Fruit fly (Drosophila melanogaster) whole organism, wandering third instar larva: ENCODE results near the gene GILT3.

ENCODE experiments used
- Abd-B ChIP-seq: fragments of >200 bp; optimal IDR thresholded peaks from 2 replicates; lab custom pipeline; 2017; ENCODE audit warnings: missing biosample characterization, missing genetic modification characterization
- CG32264 ChIP-seq: fragments of 200-800 bp; sonication (Bioruptor generic); optimal IDR thresholded peaks from 2 replicates; lab custom pipeline; 2016; ENCODE audit warnings: missing biosample characterization, missing genetic modification characterization
- CG9705 ChIP-seq: fragments of 200-800 bp; sonication (Bioruptor generic); optimal IDR thresholded peaks from 2 replicates; lab custom pipeline; 2018; ENCODE audit warnings: missing biosample characterization, mild to moderate bottlenecking, missing genetic modification characterization
- CrebA ChIP-seq: fragments of 200-800 bp; sonication (Bioruptor generic); optimal IDR thresholded peaks from 2 replicates; lab custom pipeline; 2016; ENCODE audit warnings: missing biosample characterization, mild to moderate bottlenecking, missing genetic modification characterization, borderline replicate concordance
- Dfd ChIP-seq: fragments of >200 bp; optimal IDR thresholded peaks from 2 replicates; lab custom pipeline; 2017; ENCODE audit warnings: missing biosample characterization, missing genetic modification characterization
- Dif ChIP-seq: fragments of 200-275, 200-300 bp; sonication (Bioruptor generic); optimal IDR thresholded peaks from 2 replicates; lab custom pipeline; 2018; ENCODE audit warnings: missing biosample characterization, missing genetic modification characterization; ENCODE audit not compliant: partially characterized antibody
- GATAd ChIP-seq: sonication (Bioruptor generic); optimal IDR thresholded peaks from 2 replicates; lab custom pipeline; 2016; ENCODE audit warnings: missing biosample characterization, missing genetic modification characterization
- HLH106 ChIP-seq: fragments of 200-800 bp; optimal IDR thresholded peaks from 3 replicates; lab custom pipeline; 2019; ENCODE audit warnings: missing biosample characterization, mild to moderate bottlenecking, missing genetic modification characterization, moderate library complexity
- Hnf4 ChIP-seq: fragments of 200-800 bp; sonication (Bioruptor generic); optimal IDR thresholded peaks from 2 replicates; lab custom pipeline; 2016; ENCODE audit warnings: missing biosample characterization, mild to moderate bottlenecking, missing genetic modification characterization
- Hr78 ChIP-seq: fragments of >200 bp; optimal IDR thresholded peaks from 2 replicates; lab custom pipeline; 2017; ENCODE audit warnings: missing biosample characterization, missing genetic modification characterization
- Hr83 ChIP-seq: fragments of 200-300 bp; sonication (Bioruptor generic); optimal IDR thresholded peaks from 2 replicates; lab custom pipeline; 2016; ENCODE audit warnings: missing biosample characterization, mild to moderate bottlenecking, missing genetic modification characterization, moderate library complexity; ENCODE audit not compliant: poor library complexity, severe bottlenecking
- Jra ChIP-seq: sonication (Bioruptor generic); optimal IDR thresholded peaks from 2 replicates; lab custom pipeline; 2016; ENCODE audit warnings: missing biosample characterization, missing genetic modification characterization
- Mio ChIP-seq: sonication (Bioruptor generic); optimal IDR thresholded peaks from 2 replicates; lab custom pipeline; 2016; ENCODE audit warnings: missing biosample characterization, missing genetic modification characterization
- Myc ChIP-seq: fragments of >200 bp; optimal IDR thresholded peaks from 2 replicates; lab custom pipeline; 2017
- N ChIP-seq: fragments of >200 bp; optimal IDR thresholded peaks from 2 replicates; lab custom pipeline; 2018; ENCODE audit warnings: missing biosample characterization, missing external identifiers, missing genetic modification characterization
- OdsH ChIP-seq: fragments of 200-800 bp; sonication (Bioruptor generic); optimal IDR thresholded peaks from 2 replicates; lab custom pipeline; 2016; ENCODE audit warnings: missing biosample characterization, mild to moderate bottlenecking, missing genetic modification characterization
- Rel ChIP-seq, 2 experiments: fragments of 200-800 bp; sonication (Bioruptor generic) in 1 of 2; optimal IDR thresholded peaks; 2 replicates in 1 of 2; 3 replicates in 1 of 2; lab custom pipeline; 2016 to 2019; ENCODE audit warnings: mild to moderate bottlenecking in 2 of 2, missing biosample characterization in 2 of 2, missing genetic modification characterization in 2 of 2, moderate library complexity in 1 of 2
- Sp1 ChIP-seq: fragments of 200-800 bp; sonication (Bioruptor generic); optimal IDR thresholded peaks from 3 replicates; lab custom pipeline; 2019; ENCODE audit warnings: missing biosample characterization, mild to moderate bottlenecking, missing genetic modification characterization, moderate library complexity
- Vsx2 ChIP-seq: fragments of 200-300, 225-300 bp; sonication (Bioruptor generic); optimal IDR thresholded peaks from 2 replicates; lab custom pipeline; 2018; ENCODE audit warnings: missing biosample characterization, missing genetic modification characterization; ENCODE audit not compliant: partially characterized antibody
- br ChIP-seq: fragments of 200-800 bp; sonication (Bioruptor generic); optimal IDR thresholded peaks from 2 replicates; lab custom pipeline; 2016; ENCODE audit warnings: missing biosample characterization, missing genetic modification characterization
- brk ChIP-seq: fragments of 200-800 bp; sonication (Bioruptor generic); optimal IDR thresholded peaks from 2 replicates; lab custom pipeline; 2016; ENCODE audit warnings: missing biosample characterization, mild to moderate bottlenecking, missing genetic modification characterization
- dl ChIP-seq, 2 experiments: fragments of 175-275, 200-275 bp in 1 of 2; fragments of 200-275 bp in 1 of 2; sonication (Bioruptor generic); optimal IDR thresholded peaks; lab custom pipeline; 2018; ENCODE audit warnings: mild to moderate bottlenecking in 2 of 2, missing biosample characterization in 2 of 2, missing genetic modification characterization in 2 of 2, moderate library complexity in 2 of 2; ENCODE audit not compliant: partially characterized antibody in 2 of 2, insufficient read depth in 1 of 2
- dmrt93B ChIP-seq: fragments of 200-800 bp; sonication (Bioruptor generic); optimal IDR thresholded peaks from 2 replicates; lab custom pipeline; 2018; ENCODE audit warnings: missing biosample characterization, mild to moderate bottlenecking, missing genetic modification characterization
- dsf ChIP-seq: sonication (Bioruptor generic); optimal IDR thresholded peaks from 2 replicates; lab custom pipeline; 2016; ENCODE audit warnings: missing biosample characterization, missing genetic modification characterization, borderline replicate concordance
- ey ChIP-seq: fragments of 200-800 bp; sonication (Bioruptor generic); optimal IDR thresholded peaks from 2 replicates; lab custom pipeline; 2016; ENCODE audit warnings: missing biosample characterization, missing genetic modification characterization
- foxo ChIP-seq, 2 experiments: fragments of 200-800 bp; sonication (Bioruptor generic); optimal IDR thresholded peaks; 2 replicates in 1 of 2; 3 replicates in 1 of 2; lab custom pipeline; 2016 to 2017; ENCODE audit warnings: missing biosample characterization in 2 of 2, missing genetic modification characterization in 2 of 2
- fru ChIP-seq: fragments of 200-800 bp; sonication (Bioruptor generic); optimal IDR thresholded peaks from 3 replicates; lab custom pipeline; 2016; ENCODE audit warnings: missing biosample characterization, mild to moderate bottlenecking, missing genetic modification characterization
- h ChIP-seq: fragments of 200-800 bp; sonication (Bioruptor generic); optimal IDR thresholded peaks from 3 replicates; lab custom pipeline; 2016; ENCODE audit warnings: missing biosample characterization, mild to moderate bottlenecking, missing genetic modification characterization
- jim ChIP-seq: fragments of 175-275, 200-325 bp; sonication (Bioruptor generic); optimal IDR thresholded peaks from 2 replicates; lab custom pipeline; 2016; ENCODE audit warnings: missing biosample characterization, mild to moderate bottlenecking, missing genetic modification characterization
- lola ChIP-seq: fragments of >200 bp; optimal IDR thresholded peaks from 2 replicates; lab custom pipeline; 2017; ENCODE audit warnings: missing biosample characterization, missing genetic modification characterization
- pan ChIP-seq: fragments of >200 bp; optimal IDR thresholded peaks from 2 replicates; lab custom pipeline; 2017
- psq ChIP-seq: fragments of 200-800 bp; sonication (Bioruptor generic); optimal IDR thresholded peaks from 3 replicates; lab custom pipeline; 2017; ENCODE audit warnings: missing biosample characterization, mild to moderate bottlenecking, missing genetic modification characterization, moderate library complexity
- rgr ChIP-seq: fragments of 200-800 bp; sonication (Bioruptor generic); optimal IDR thresholded peaks from 3 replicates; lab custom pipeline; 2016; ENCODE audit warnings: missing biosample characterization, mild to moderate bottlenecking, missing genetic modification characterization
- sage ChIP-seq: fragments of 200-800 bp; sonication (Bioruptor generic); optimal IDR thresholded peaks from 2 replicates; lab custom pipeline; 2016; ENCODE audit warnings: missing biosample characterization, mild to moderate bottlenecking, missing genetic modification characterization
- sv ChIP-seq: fragments of 200-800 bp; sonication (Bioruptor generic); optimal IDR thresholded peaks from 3 replicates; lab custom pipeline; 2016; ENCODE audit warnings: missing biosample characterization, missing genetic modification characterization
- tai ChIP-seq: sonication (Bioruptor generic); optimal IDR thresholded peaks from 2 replicates; lab custom pipeline; 2016; ENCODE audit warnings: missing biosample characterization, missing genetic modification characterization
- usp ChIP-seq: fragments of >200 bp; optimal IDR thresholded peaks from 2 replicates; lab custom pipeline; 2017; ENCODE audit warnings: missing biosample characterization, missing genetic modification characterization
- woc ChIP-seq: sonication (Bioruptor generic); optimal IDR thresholded peaks from 2 replicates; lab custom pipeline; 2016; ENCODE audit warnings: missing biosample characterization, mild to moderate bottlenecking, missing genetic modification characterization

Gene GILT3

DNA sequence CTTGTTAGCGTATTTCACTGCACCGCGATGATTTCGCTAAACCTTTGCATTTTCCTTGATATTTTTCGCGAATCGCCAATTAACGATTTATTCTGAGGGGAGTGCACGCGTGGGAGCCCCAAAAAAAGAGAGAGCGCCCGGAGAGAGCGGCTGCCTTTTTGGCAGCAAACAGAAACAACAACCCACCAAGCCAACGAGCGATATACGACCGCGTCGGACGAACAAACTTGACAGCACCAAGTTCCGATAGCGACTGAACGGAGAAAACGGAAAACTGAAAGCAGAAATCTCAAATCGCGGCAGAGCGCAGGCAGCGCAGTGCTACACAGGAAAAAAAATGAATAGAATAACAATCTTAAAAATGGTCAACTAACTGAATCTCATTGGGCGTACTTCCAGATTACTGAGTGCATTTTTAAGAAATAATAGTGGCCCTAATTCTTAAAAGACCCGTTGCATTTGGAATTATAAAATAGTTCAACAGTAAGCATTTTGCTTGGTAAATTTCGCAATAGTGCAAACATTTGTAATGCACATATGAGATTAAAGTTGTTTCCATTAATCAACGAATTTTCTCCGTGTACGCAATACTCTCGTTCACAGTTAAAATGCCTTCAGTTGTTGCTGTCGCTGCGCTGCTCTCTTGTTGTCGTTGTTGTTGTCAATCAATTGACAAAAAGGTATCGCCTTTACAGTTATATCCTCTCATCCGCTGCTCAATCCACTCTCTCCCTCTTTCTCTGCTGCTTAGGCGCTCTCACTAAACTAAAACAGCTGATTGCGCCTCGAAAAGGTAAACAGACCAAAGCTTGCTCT, 7.5 kb upstream of the GILT3 start, which contains the start of gene CG31145:
Gene CG31145 (minus strand): TSS at position 259 of the 816 bp plus-strand sequence.
- TF ChIP-seq dl (GFP tag; optimal IDR thresholded peaks at IDR 0.05; lab: Kevin White, UChicago; ENCODE audit: insufficient read depth in 1 of 2, partially characterized antibody in 2 of 2) = peak; percentile 86 to 92
- no peak for TF ChIP-seq Hr78
- peak; percentile 100 for TF ChIP-seq sv (GFP tag; lab: Kevin White, UChicago)
- peak; percentile 98 for TF ChIP-seq Hnf4 (GFP tag; lab: Kevin White, UChicago)
- TF ChIP-seq jim (GFP tag; lab: Kevin White, UChicago) = no peak
- peak; percentile 94 to 99 for TF ChIP-seq foxo (GFP tag; optimal IDR thresholded peaks at IDR 0.05; lab: Kevin White, UChicago)
- no peak for TF ChIP-seq lola (GFP tag; lab: Kevin White, UChicago)
- peak; percentile 98 for TF ChIP-seq CG9705 (GFP tag; lab: Kevin White, UChicago)
- peak; percentile 98 for TF ChIP-seq psq (GFP tag; lab: Kevin White, UChicago)
- TF ChIP-seq brk = peak; percentile 96
- peak; percentile 99 for TF ChIP-seq rgr (GFP tag; lab: Kevin White, UChicago)
- peak; percentile 68 for TF ChIP-seq Vsx2 (GFP tag; lab: Kevin White, UChicago)
- peak; percentile 98 for TF ChIP-seq CG32264 (GFP tag; lab: Kevin White, UChicago)
- peak; percentile 89 for TF ChIP-seq dsf
- no peak for TF ChIP-seq Abd-B (GFP tag; lab: Kevin White, UChicago)
- peak; percentile 91 for TF ChIP-seq Mio (GFP tag; lab: Kevin White, UChicago)
- no peak for TF ChIP-seq Myc (lab: Kevin White, UChicago)
- TF ChIP-seq woc (GFP tag; lab: Kevin White, UChicago) = peak; percentile 98
- TF ChIP-seq Hr83 (GFP tag; lab: Kevin White, UChicago) = peak; percentile 61
- no peak for TF ChIP-seq N (GFP tag; lab: Kevin White, UChicago)
- peak; percentile 97 for TF ChIP-seq Jra (GFP tag; lab: Kevin White, UChicago)
- TF ChIP-seq pan (lab: Kevin White, UChicago) = no peak
- peak; percentile 96 for TF ChIP-seq Dif (GFP tag; lab: Kevin White, UChicago)
- peak; percentile 99 for TF ChIP-seq HLH106
- peak; percentile 99 for TF ChIP-seq Sp1 (GFP tag; lab: Kevin White, UChicago)
- TF ChIP-seq sage (GFP tag; lab: Kevin White, UChicago) = peak; percentile 97
- peak; percentile 99 for TF ChIP-seq ey
- TF ChIP-seq OdsH (GFP tag; lab: Kevin White, UChicago) = peak; percentile 99
- peak; percentile 99 for TF ChIP-seq br (GFP tag; lab: Kevin White, UChicago)
- peak; percentile 92 for TF ChIP-seq CrebA
- peak; percentile 100 for TF ChIP-seq dmrt93B (GFP tag; lab: Kevin White, UChicago)
- TF ChIP-seq h (GFP tag; lab: Kevin White, UChicago) = peak; percentile 99
- TF ChIP-seq usp (GFP tag; lab: Kevin White, UChicago) = no peak
- peak; percentile 83 for TF ChIP-seq GATAd (GFP tag; lab: Kevin White, UChicago)
- peak; percentile 94 for TF ChIP-seq Rel (GFP tag; optimal IDR thresholded peaks at IDR 0.05; lab: Kevin White, UChicago)
- peak; percentile 84 for TF ChIP-seq Rel (tag; optimal IDR thresholded peaks at IDR 0.05; lab: Kevin White, UChicago)
- TF ChIP-seq Dfd (GFP tag; lab: Kevin White, UChicago) = peak; percentile 98
- TF ChIP-seq tai = peak; percentile 96
- TF ChIP-seq fru (GFP tag; lab: Kevin White, UChicago) = peak; percentile 99

DNA sequence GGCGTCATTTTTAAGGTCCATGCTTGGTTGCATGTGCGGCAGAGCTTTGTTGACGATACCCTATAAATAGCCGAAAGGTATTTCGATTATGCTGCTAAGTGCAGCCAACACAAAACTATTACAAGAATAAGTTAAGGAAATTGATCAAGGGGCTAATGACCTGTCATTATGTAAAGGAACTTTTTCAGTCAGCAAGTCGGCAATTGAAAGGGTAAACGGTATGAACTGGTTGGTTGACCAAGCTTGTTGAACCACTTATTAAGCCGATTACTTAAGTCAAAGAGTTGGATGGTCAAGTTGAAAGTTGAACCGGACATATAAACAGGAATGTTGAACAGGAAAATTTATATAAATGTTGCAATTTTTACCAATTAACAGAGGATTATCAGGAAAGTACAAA, 4.1 kb upstream of the GILT3 start:
- no peak for TF ChIP-seq Rel (GFP tag; optimal IDR thresholded peaks at IDR 0.05; lab: Kevin White, UChicago)
- no peak for TF ChIP-seq Rel (tag; optimal IDR thresholded peaks at IDR 0.05; lab: Kevin White, UChicago)
- no peak for TF ChIP-seq HLH106
- TF ChIP-seq Hr78 = no peak
- no peak for TF ChIP-seq brk
- no peak for TF ChIP-seq jim (GFP tag; lab: Kevin White, UChicago)
- no peak for TF ChIP-seq N (GFP tag; lab: Kevin White, UChicago)
